Worm (Caenorhabditis elegans) whole organism, young adult: Measurements from ENCODE around the gene mpz-5.

Source experiments
- B0019.2 ChIP-seq: fragments of 200-800 bp; sonication (Bioruptor generic); conservative IDR thresholded peaks from 2 replicates; pipeline ENCODE4 v1.3.6; 2022; ENCODE audit warnings: missing genetic modification reagents, missing genetic modification characterization, missing compliant biosample characterization
- B0336.3 ChIP-seq: fragments of 200-800 bp; sonication (Bioruptor generic); IDR thresholded peaks from 2 replicates; pipeline ENCODE4 v1.3.6; 2022; ENCODE audit warnings: missing genetic modification characterization, missing compliant biosample characterization
- D2030.7 ChIP-seq: fragments of 200-800 bp; sonication (Bioruptor generic); IDR thresholded peaks from 2 replicates; pipeline ENCODE4 v1.3.6; 2022; ENCODE audit warnings: missing genetic modification reagents, missing genetic modification characterization, missing compliant biosample characterization
- F10E7.11 ChIP-seq: sonication (generic microtip); optimal IDR thresholded peaks from 2 replicates; lab custom pipeline; 2017; ENCODE audit warnings: mild to moderate bottlenecking, missing genetic modification characterization, moderate library complexity, missing compliant biosample characterization
- F33H1.4 ChIP-seq: fragments of 200-800 bp; sonication (Bioruptor generic); IDR thresholded peaks from 2 replicates; pipeline ENCODE4 v1.3.6; 2022; ENCODE audit warnings: missing genetic modification reagents, missing genetic modification characterization, missing compliant biosample characterization
- F37B4.10 ChIP-seq: fragments of 200-800 bp; sonication (Bioruptor generic); IDR thresholded peaks from 2 replicates; pipeline ENCODE4 v1.3.6; 2022; ENCODE audit warnings: missing genetic modification characterization, missing compliant biosample characterization
- F55B11.4 ChIP-seq: sonication (generic microtip); optimal IDR thresholded peaks from 2 replicates; lab custom pipeline; 2016; ENCODE audit warnings: missing compliant biosample characterization, missing genetic modification characterization, borderline replicate concordance; ENCODE audit not compliant: insufficient read depth
- K12H6.12 ChIP-seq: fragments of 200-800 bp; sonication (Bioruptor generic); optimal IDR thresholded peaks from 2 replicates; lab custom pipeline; 2018; ENCODE audit warnings: mild to moderate bottlenecking, missing genetic modification characterization, missing compliant biosample characterization
- Y53G8AR.9 ChIP-seq: fragments of 200-800 bp; sonication (Bioruptor generic); conservative IDR thresholded peaks from 2 replicates; pipeline ENCODE4 v1.3.6; 2022; ENCODE audit warnings: missing genetic modification reagents, missing genetic modification characterization, missing compliant biosample characterization
- Y67H2A.10 ChIP-seq: fragments of 200-800 bp; sonication (Bioruptor generic); conservative IDR thresholded peaks from 2 replicates; pipeline ENCODE4 v1.3.6; 2022; ENCODE audit warnings: missing genetic modification reagents, missing genetic modification characterization, missing compliant biosample characterization
- Y79H2A.3 ChIP-seq: fragments of 200-800 bp; sonication (Bioruptor generic); conservative IDR thresholded peaks from 2 replicates; pipeline ENCODE4 v1.3.6; 2022; ENCODE audit warnings: missing genetic modification reagents, missing genetic modification characterization, missing compliant biosample characterization
- ama-1 ChIP-seq, 3 experiments: fragments of 150-350 bp in 1 of 3; sonication (generic microtip) in 2 of 3; optimal IDR thresholded peaks; 2 replicates each; lab custom pipeline; 2014 to 2018; ENCODE audit warnings: missing biosample characterization in 2 of 3, missing genetic modification characterization in 2 of 3, missing genetic modification reagents in 2 of 3
- aptf-2 ChIP-seq: fragments of 200-800 bp; sonication (Bioruptor generic); conservative IDR thresholded peaks from 2 replicates; pipeline ENCODE4 v1.3.6; 2022; ENCODE audit warnings: missing genetic modification reagents, missing genetic modification characterization, missing compliant biosample characterization
- atf-7 ChIP-seq: sonication (generic microtip); optimal IDR thresholded peaks from 2 replicates; lab custom pipeline; 2017; ENCODE audit warnings: mild to moderate bottlenecking, missing genetic modification characterization, missing compliant biosample characterization
- attf-3 ChIP-seq: fragments of 200-800 bp; sonication (Bioruptor generic); conservative IDR thresholded peaks from 2 replicates; pipeline ENCODE4 v1.3.6; 2022; ENCODE audit warnings: missing genetic modification reagents, missing genetic modification characterization, missing compliant biosample characterization
- bed-1 ChIP-seq: fragments of 200-800 bp; sonication (Bioruptor generic); IDR thresholded peaks from 2 replicates; pipeline ENCODE4 v1.3.6; 2022; ENCODE audit warnings: missing genetic modification reagents, missing genetic modification characterization, missing compliant biosample characterization
- cebp-1 ChIP-seq, 2 experiments: fragments of 200-800 bp in 1 of 2; sonication (Bioruptor generic) in 1 of 2; sonication (generic microtip) in 1 of 2; IDR thresholded peaks in 1 of 2; optimal IDR thresholded peaks in 1 of 2; 2 replicates each; pipeline versions ENCODE4 v1.3.6 to Lab custom; 2017 to 2022; ENCODE audit warnings: missing compliant biosample characterization in 2 of 2, missing genetic modification characterization in 2 of 2, mild to moderate bottlenecking in 1 of 2, missing genetic modification reagents in 1 of 2, moderate library complexity in 1 of 2
- cebp-2 ChIP-seq: fragments of 200-800 bp; sonication (Bioruptor generic); IDR thresholded peaks from 2 replicates; pipeline ENCODE4 v1.3.6; 2022; ENCODE audit warnings: missing genetic modification characterization, missing compliant biosample characterization
- chd-7 ChIP-seq: sonication (generic microtip); optimal IDR thresholded peaks from 2 replicates; lab custom pipeline; 2016; ENCODE audit warnings: mild to moderate bottlenecking, missing genetic modification characterization, moderate library complexity, missing compliant biosample characterization
- dox-1 ChIP-seq: fragments of 200-800 bp; sonication (Bioruptor generic); IDR thresholded peaks from 2 replicates; pipeline ENCODE4 v1.3.6; 2022; ENCODE audit warnings: missing genetic modification reagents, missing genetic modification characterization, missing compliant biosample characterization
- ekl-4 ChIP-seq: fragments of 200-800 bp; sonication (Bioruptor generic); IDR thresholded peaks from 2 replicates; pipeline ENCODE4 v1.3.6; 2022; ENCODE audit warnings: missing genetic modification reagents, missing genetic modification characterization, missing compliant biosample characterization
- gei-17 ChIP-seq: fragments of 200-800 bp; sonication (Bioruptor generic); optimal IDR thresholded peaks from 2 replicates; lab custom pipeline; 2018; ENCODE audit warnings: mild to moderate bottlenecking, missing genetic modification characterization, missing compliant biosample characterization
- hlh-12 ChIP-seq: sonication (generic microtip); optimal IDR thresholded peaks from 2 replicates; lab custom pipeline; 2016; ENCODE audit warnings: missing genetic modification characterization, missing compliant biosample characterization
- hmg-1.2 ChIP-seq: fragments of 200-800 bp; sonication (Bioruptor generic); IDR thresholded peaks from 2 replicates; pipeline ENCODE4 v1.3.6; 2022; ENCODE audit warnings: missing genetic modification reagents, missing genetic modification characterization, missing compliant biosample characterization
- hsf-1 ChIP-seq: fragments of 200-800 bp; sonication (Bioruptor generic); IDR thresholded peaks from 2 replicates; pipeline ENCODE4 v1.3.6; 2022; ENCODE audit warnings: missing genetic modification reagents, missing genetic modification characterization, missing compliant biosample characterization
- let-526 ChIP-seq: fragments of 200-800 bp; sonication (Bioruptor generic); IDR thresholded peaks from 2 replicates; pipeline ENCODE4 v1.3.6; 2022; ENCODE audit warnings: missing genetic modification reagents, missing genetic modification characterization, missing compliant biosample characterization
- lin-26 ChIP-seq: fragments of 200-800 bp; sonication (Bioruptor generic); IDR thresholded peaks from 2 replicates; pipeline ENCODE4 v1.3.6; 2022; ENCODE audit warnings: missing genetic modification reagents, missing genetic modification characterization, missing compliant biosample characterization
- lin-35 ChIP-seq, 3 experiments: fragments of 150-350 bp in 2 of 3; sonication (generic microtip) in 1 of 3; optimal IDR thresholded peaks; 2 replicates each; lab custom pipeline; 2014 to 2018; ENCODE audit warnings: missing biosample characterization in 3 of 3, missing genetic modification characterization in 3 of 3, missing genetic modification reagents in 3 of 3
- lsl-1 ChIP-seq: fragments of 200-800 bp; sonication (Bioruptor generic); optimal IDR thresholded peaks from 2 replicates; lab custom pipeline; 2018; ENCODE audit warnings: mild to moderate bottlenecking, missing genetic modification characterization, moderate library complexity, missing compliant biosample characterization
- madf-3 ChIP-seq: fragments of 200-800 bp; sonication (Bioruptor generic); IDR thresholded peaks from 2 replicates; pipeline ENCODE4 v1.3.6; 2022; ENCODE audit warnings: missing genetic modification reagents, missing genetic modification characterization, missing compliant biosample characterization
- madf-8 ChIP-seq: fragments of 200-800 bp; sonication (Bioruptor generic); conservative IDR thresholded peaks from 2 replicates; pipeline ENCODE4 v1.3.6; 2022; ENCODE audit warnings: missing genetic modification reagents, missing genetic modification characterization, missing compliant biosample characterization
- mel-28 ChIP-seq: sonication (generic microtip); optimal IDR thresholded peaks from 2 replicates; lab custom pipeline; 2016; ENCODE audit warnings: borderline replicate concordance, mild to moderate bottlenecking, missing genetic modification characterization, missing compliant biosample characterization
- nhr-120 ChIP-seq: fragments of 200-800 bp; sonication (Bioruptor generic); IDR thresholded peaks from 2 replicates; pipeline ENCODE4 v1.3.6; 2022; ENCODE audit warnings: missing genetic modification characterization, missing compliant biosample characterization
- nhr-179 ChIP-seq: sonication (generic microtip); optimal IDR thresholded peaks from 2 replicates; lab custom pipeline; 2016; ENCODE audit warnings: mild to moderate bottlenecking, missing genetic modification characterization, missing compliant biosample characterization
- nhr-80 ChIP-seq: sonication (generic microtip); optimal IDR thresholded peaks from 2 replicates; lab custom pipeline; 2016; ENCODE audit warnings: missing genetic modification characterization, missing compliant biosample characterization
- rcor-1 ChIP-seq: fragments of 200-800 bp; sonication (Bioruptor generic); IDR thresholded peaks from 2 replicates; pipeline ENCODE4 v1.3.6; 2022; ENCODE audit warnings: missing genetic modification reagents, missing genetic modification characterization, missing compliant biosample characterization
- rec-8 ChIP-seq, 2 experiments: sonication (generic microtip); optimal IDR thresholded peaks; 2 replicates each; lab custom pipeline; 2016; ENCODE audit warnings: mild to moderate bottlenecking in 2 of 2, missing genetic modification characterization in 2 of 2, missing genetic modification reagents in 2 of 2, missing genotype in 2 of 2, missing biosample characterization in 1 of 2, missing compliant biosample characterization in 1 of 2, moderate library complexity in 1 of 2
- snpc-1.1 ChIP-seq: sonication (generic microtip); optimal IDR thresholded peaks from 2 replicates; lab custom pipeline; 2017; ENCODE audit warnings: missing genetic modification characterization, mild to moderate bottlenecking, missing compliant biosample characterization, antibody characterized with exemption, moderate library complexity, missing genotype, missing genetic modification reagents; ENCODE audit not compliant: insufficient read depth
- snpc-4 ChIP-seq, 5 experiments: fragments of 150-350 bp in 1 of 5; sonication (generic microtip) in 4 of 5; optimal IDR thresholded peaks; 2 replicates each; lab custom pipeline; 2014 to 2018; ENCODE audit warnings: missing genetic modification characterization in 5 of 5, missing biosample characterization in 3 of 5, antibody characterized with exemption in 2 of 5, mild to moderate bottlenecking in 2 of 5, missing compliant biosample characterization in 2 of 5, missing genotype in 2 of 5, moderate library complexity in 2 of 5, missing genetic modification reagents in 1 of 5
- tbp1 ChIP-seq: fragments of 200-800 bp; sonication (Bioruptor generic); optimal IDR thresholded peaks from 2 replicates; lab custom pipeline; 2018; ENCODE audit warnings: mild to moderate bottlenecking, missing genetic modification characterization, missing compliant biosample characterization
- tlf-1 ChIP-seq: fragments of 200-800 bp; sonication (Bioruptor generic); optimal IDR thresholded peaks from 2 replicates; lab custom pipeline; 2018; ENCODE audit warnings: mild to moderate bottlenecking, missing genetic modification characterization, missing compliant biosample characterization
- zfh-2 ChIP-seq: fragments of 200-800 bp; sonication (Bioruptor generic); conservative IDR thresholded peaks from 2 replicates; pipeline ENCODE4 v1.3.6; 2022; ENCODE audit warnings: missing genetic modification reagents, missing genetic modification characterization, missing compliant biosample characterization
- ztf-3 ChIP-seq: fragments of 200-800 bp; sonication (Bioruptor generic); optimal IDR thresholded peaks from 2 replicates; lab custom pipeline; 2018; ENCODE audit warnings: mild to moderate bottlenecking, missing genetic modification characterization, missing compliant biosample characterization

The mpz-5 gene

DNA sequence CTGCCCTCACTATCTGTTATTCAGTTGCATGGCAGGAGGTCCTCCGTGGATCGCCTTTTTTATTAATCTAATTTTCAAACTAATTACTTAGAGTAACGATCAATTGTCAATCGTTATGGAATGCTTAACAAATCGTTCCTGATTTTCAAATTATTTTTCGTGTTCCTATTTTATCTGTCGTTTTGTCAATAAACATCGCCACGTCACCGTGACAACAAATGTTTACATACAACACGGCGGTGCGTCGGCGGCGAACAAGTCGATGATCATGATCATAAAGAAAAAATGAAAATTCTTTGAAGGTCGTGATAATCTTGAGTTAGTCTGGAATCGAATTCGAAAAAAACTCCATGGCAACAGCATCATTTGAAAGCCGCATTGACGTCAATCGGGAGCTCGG, 28.1 kb downstream of the mpz-5 start:
- TF ChIP-seq Y67H2A.10 (GFP tag; lab: Robert Waterston, UW) (no peak), ekl-4 (GFP tag; lab: Robert Waterston, UW) (no peak), madf-3 (GFP tag; lab: Robert Waterston, UW) (no peak), let-526 (no peak), rec-8 (tag; optimal IDR thresholded peaks at IDR 0.05; lab: Kevin White, UChicago) (no peak), Y79H2A.3 (GFP tag; lab: Robert Waterston, UW) (no peak), snpc-1.1 (no peak), hlh-12 (tag; lab: Kevin White, UChicago) (no peak), F33H1.4 (GFP tag; lab: Robert Waterston, UW) (no peak)
- TF ChIP-seq, all 124 proteins: peak for 0

ce11 chrIV:10344621-10345020, 29.0 kb downstream of the mpz-5 start:
- TF ChIP-seq rcor-1 (GFP tag; lab: Robert Waterston, UW) (no peak), K12H6.12 (tag; lab: Kevin White, UChicago) (peak; percentile 40), lin-35 (GFP tag; optimal IDR thresholded peaks at IDR 0.05; lab: Kevin White, UChicago) (peak in 1 of 3 experiments; percentile 52), nhr-80 (tag; lab: Kevin White, UChicago) (no peak), chd-7 (peak; percentile 5), zfh-2 (GFP tag; lab: Robert Waterston, UW) (peak; percentile 47; the same call in 1 of the 2 replicates), gei-17 (no peak), Y67H2A.10 (GFP tag; lab: Robert Waterston, UW) (no peak), madf-8 (GFP tag; lab: Robert Waterston, UW) (no peak), hsf-1 (GFP tag; lab: Robert Waterston, UW) (no peak)

DNA sequence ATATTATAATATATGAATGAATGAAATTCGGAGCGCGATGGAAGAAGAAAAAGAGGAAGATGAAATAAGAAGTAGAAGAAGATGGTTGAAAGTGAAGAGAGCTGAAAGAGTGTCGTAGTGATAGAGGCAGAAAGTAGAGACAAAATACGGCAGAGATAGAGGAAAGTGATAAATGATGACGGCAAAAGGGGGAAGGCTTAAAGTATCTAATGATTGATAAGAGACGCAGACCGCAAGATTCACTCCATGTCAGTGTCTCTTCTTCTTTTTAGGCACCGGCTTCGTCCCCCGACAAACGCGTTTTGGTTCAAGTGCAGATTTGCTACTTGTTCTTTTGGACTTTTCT, 31.3 kb downstream of the mpz-5 start:
- TF ChIP-seq lsl-1 (GFP tag; lab: Kevin White, UChicago) (no peak), cebp-2 (GFP tag; lab: Robert Waterston, UW) (no peak), tlf-1 (GFP tag; lab: Kevin White, UChicago) (no peak), attf-3 (GFP tag; lab: Robert Waterston, UW) (no peak), nhr-179 (tag; lab: Kevin White, UChicago) (no peak), bed-1 (GFP tag; lab: Robert Waterston, UW) (no peak), Y53G8AR.9 (GFP tag; lab: Robert Waterston, UW) (no peak), dox-1 (GFP tag; lab: Robert Waterston, UW) (peak; percentile 44), zfh-2 (GFP tag; lab: Robert Waterston, UW) (no peak), F10E7.11 (tag; lab: Kevin White, UChicago) (no peak), B0336.3 (no peak), F37B4.10 (GFP tag; lab: Robert Waterston, UW) (no peak), nhr-120 (GFP tag; lab: Robert Waterston, UW) (no peak), aptf-2 (GFP tag; lab: Robert Waterston, UW) (no peak), F55B11.4 (no peak), hmg-1.2 (peak; percentile 57; the same call in 1 of the 2 replicates), ama-1 (optimal IDR thresholded peaks at IDR 0.05; lab: Kevin White, UChicago) (no peak), ama-1 (GFP tag; optimal IDR thresholded peaks at IDR 0.05; lab: Kevin White, UChicago) (no peak), tbp1 (GFP tag; lab: Kevin White, UChicago) (peak; percentile 34), snpc-4 (GFP tag; optimal IDR thresholded peaks at IDR 0.05; lab: Kevin White, UChicago) (no peak), snpc-4 (tag; optimal IDR thresholded peaks at IDR 0.05; lab: Kevin White, UChicago) (peak in 1 of 4 experiments; percentile 40), mel-28 (tag; lab: Kevin White, UChicago) (no peak), nhr-80 (tag; lab: Kevin White, UChicago) (peak; percentile 92), cebp-1 (GFP tag; IDR thresholded peaks at IDR 0.05; lab: Robert Waterston, UW) (no peak), cebp-1 (tag; optimal IDR thresholded peaks at IDR 0.05; lab: Kevin White, UChicago) (peak; percentile 68), D2030.7 (no peak), lin-26 (GFP tag; lab: Robert Waterston, UW) (no peak), snpc-1.1 (no peak), rcor-1 (GFP tag; lab: Robert Waterston, UW) (no peak), hlh-12 (tag; lab: Kevin White, UChicago) (no peak), B0019.2 (no peak), ztf-3 (GFP tag; lab: Kevin White, UChicago) (no peak), chd-7 (no peak), atf-7 (tag; lab: Kevin White, UChicago) (peak; percentile 37)
